Worm (Caenorhabditis elegans) whole organism, young adult: ENCODE results near the gene atp-2.

ENCODE experiments used
- lsl-1 ChIP-seq: fragments of 200-800 bp; sonication (Bioruptor generic); optimal IDR thresholded peaks from 2 replicates; lab custom pipeline; 2018; ENCODE audit warnings: mild to moderate bottlenecking, missing genetic modification characterization, moderate library complexity, missing compliant biosample characterization
- madf-10 ChIP-seq: sonication (generic microtip); optimal IDR thresholded peaks from 2 replicates; lab custom pipeline; 2016; ENCODE audit warnings: mild to moderate bottlenecking, missing genetic modification characterization, missing compliant biosample characterization
- tbp1 ChIP-seq: fragments of 200-800 bp; sonication (Bioruptor generic); optimal IDR thresholded peaks from 2 replicates; lab custom pipeline; 2018; ENCODE audit warnings: mild to moderate bottlenecking, missing genetic modification characterization, missing compliant biosample characterization

ce11 chrIII:5267217-5267906 is 39.1 kb downstream of the atp-2 start, which contains the start of gene ZC395.5:
- TF ChIP-seq lsl-1 (GFP tag; lab: Kevin White, UChicago) (no peak), tbp1 (no peak), madf-10 (tag; lab: Kevin White, UChicago) (no peak)
